Worm (Caenorhabditis elegans): ENCODE measurements around the gene T20D4.19.

ce11 chrV:3445090-3445832 is 13.8 kb upstream of the T20D4.19 start:
- TF ChIP-seq flt-1 (GFP tag; IDR thresholded peaks at IDR 0.05) (no peak), tab-1 (GFP tag; IDR thresholded peaks at IDR 0.05) (no peak), ztf-23 (GFP tag; IDR thresholded peaks at IDR 0.05) (no peak), cog-1 (tag; optimal IDR thresholded peaks at IDR 0.05) (no peak), ref-1 (GFP tag; conservative IDR thresholded peaks at IDR 0.05) (no peak), T22C8.4 (GFP tag; IDR thresholded peaks at IDR 0.05) (no peak), klf-2 (GFP tag; conservative IDR thresholded peaks at IDR 0.05) (no peak), ztf-29 (GFP tag; IDR thresholded peaks at IDR 0.05) (no peak)
